Fruit fly (Drosophila melanogaster) whole organism, wandering third instar larva: ENCODE data around the gene Hip1.

Source experiments
- Jra ChIP-seq: sonication (Bioruptor generic); optimal IDR thresholded peaks from 2 replicates; lab custom pipeline; 2016; ENCODE audit warnings: missing biosample characterization, missing genetic modification characterization
- ey ChIP-seq: fragments of 200-800 bp; sonication (Bioruptor generic); optimal IDR thresholded peaks from 2 replicates; lab custom pipeline; 2016; ENCODE audit warnings: missing biosample characterization, missing genetic modification characterization

DNA sequence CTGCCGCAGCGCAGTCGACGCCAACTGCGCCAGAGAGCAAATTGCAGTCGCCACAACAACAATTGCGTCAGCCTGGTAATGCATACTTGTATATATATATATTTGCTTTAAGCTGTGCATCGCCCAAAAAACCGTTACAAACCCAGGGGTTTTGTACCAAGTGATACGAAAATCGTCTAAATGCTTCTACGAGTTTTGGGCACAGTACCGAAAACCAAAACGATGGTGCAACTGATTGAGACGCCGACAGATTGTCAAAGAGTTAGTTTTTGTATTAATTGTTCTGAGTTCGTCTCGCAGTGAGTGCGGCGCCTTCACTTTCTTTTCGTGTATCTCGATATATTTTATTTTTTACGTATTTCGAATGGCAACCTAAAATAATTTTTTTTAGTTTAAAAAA lies 41.4 kb upstream of the Hip1 start:
- TF ChIP-seq Jra (GFP tag; lab: Kevin White, UChicago) (no peak), ey (no peak)
